Worm (Caenorhabditis elegans): ENCODE measurements around the gene mtr-4.

DNA sequence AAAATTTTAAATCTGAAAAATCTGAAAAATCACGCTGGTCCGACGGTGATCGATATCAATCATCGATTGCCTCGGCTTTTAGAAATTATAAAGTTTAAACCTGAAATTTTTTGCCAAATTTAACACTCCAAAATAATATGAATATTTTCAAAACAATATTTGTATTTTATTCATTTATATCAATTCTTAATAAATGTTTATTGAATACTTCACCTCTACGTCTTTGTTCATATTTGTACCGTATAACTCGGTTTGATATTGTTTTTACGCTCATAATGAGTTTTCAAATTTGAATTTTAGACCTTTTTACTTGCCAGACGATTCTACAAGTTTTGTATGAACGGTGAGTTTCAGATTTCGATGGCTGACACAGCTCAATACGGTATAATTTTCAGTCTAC, 39.3 kb downstream of the mtr-4 start, which contains the start of the genes K07F5.15 and K07F5.22:
- TF ChIP-seq dmd-4 (tag; optimal IDR thresholded peaks at IDR 0.05): no peak
- no peak for TF ChIP-seq aly-2 (tag; optimal IDR thresholded peaks at IDR 0.05)
- TF ChIP-seq unc-62 (GFP tag; optimal IDR thresholded peaks at IDR 0.05): no peak
- no peak for TF ChIP-seq unc-39 (tag; optimal IDR thresholded peaks at IDR 0.05)
- TF ChIP-seq sma-9 (GFP tag; optimal IDR thresholded peaks at IDR 0.05): no peak
- no peak for TF ChIP-seq sma-9 (tag; optimal IDR thresholded peaks at IDR 0.05)
- TF ChIP-seq snpc-4 (tag; optimal IDR thresholded peaks at IDR 0.05): no peak
- no peak for TF ChIP-seq ceh-82 (tag; optimal IDR thresholded peaks at IDR 0.05)

Measured in whole organism, L2 larva.